Worm (Caenorhabditis elegans) whole organism, early embryonic: Measurements from ENCODE around the gene sgcb-1.

Source experiments
- B0310.2 ChIP-seq: sonication (generic microtip); optimal IDR thresholded peaks from 2 replicates; lab custom pipeline; 2016; ENCODE audit warnings: mild to moderate bottlenecking, missing genetic modification characterization, missing compliant biosample characterization
- ama-1 ChIP-seq: fragments of 150-350 bp; optimal IDR thresholded peaks from 2 replicates; lab custom pipeline; 2014
- ceh-36 ChIP-seq: sonication (generic microtip); optimal IDR thresholded peaks from 2 replicates; lab custom pipeline; 2016; ENCODE audit warnings: missing genetic modification characterization, inconsistent platforms, missing compliant biosample characterization
- ets-7 ChIP-seq: sonication (generic microtip); optimal IDR thresholded peaks from 2 replicates; lab custom pipeline; 2016; ENCODE audit warnings: missing genotype, missing genetic modification characterization, missing compliant biosample characterization
- flt-1 ChIP-seq: fragments of 200-800 bp; sonication (Bioruptor generic); IDR thresholded peaks from 2 replicates; pipeline ENCODE4 v1.3.6; 2022; ENCODE audit warnings: missing genetic modification characterization, missing compliant biosample characterization
- hmbx-1 ChIP-seq: sonication (generic microtip); optimal IDR thresholded peaks from 2 replicates; lab custom pipeline; 2016; ENCODE audit warnings: mild to moderate bottlenecking, missing genetic modification characterization, missing compliant biosample characterization
- tbx-11 ChIP-seq: fragments of 200-800 bp; sonication (Bioruptor generic); IDR thresholded peaks from 2 replicates; pipeline ENCODE4 v1.3.6; 2022; ENCODE audit warnings: missing genetic modification characterization, missing compliant biosample characterization
- tbx-37 ChIP-seq: fragments of 200-800 bp; sonication (Bioruptor generic); conservative IDR thresholded peaks from 2 replicates; pipeline ENCODE4 v1.3.6; 2022; ENCODE audit warnings: missing genetic modification reagents, missing genetic modification characterization, missing compliant biosample characterization

ce11 chrII:321183-321582 lies 4.9 kb upstream of the sgcb-1 start:
- TF ChIP-seq ama-1 (lab: Kevin White, UChicago) (no peak), ets-7 (tag; lab: Kevin White, UChicago) (no peak), tbx-11 (GFP tag; lab: Robert Waterston, UW) (no peak), ceh-36 (tag; lab: Kevin White, UChicago) (no peak), B0310.2 (no peak), hmbx-1 (tag; lab: Kevin White, UChicago) (no peak), flt-1 (GFP tag; lab: Robert Waterston, UW) (no peak), tbx-37 (no peak)
